Fruit fly (Drosophila melanogaster): ENCODE data around the gene Tsp86D.

Gene Tsp86D

dm6 chr3R:10875515-10876434 is 7.3 kb downstream of the Tsp86D start, which contains the start of gene Sodh2 (continued):
- TF ChIP-seq pita (GFP tag; optimal IDR thresholded peaks at IDR 0.05) (no peak), jumu (GFP tag; optimal IDR thresholded peaks at IDR 0.05) (peak; percentile 27), Hr3 (GFP tag; optimal IDR thresholded peaks at IDR 0.05) (peak; percentile 41), ab (GFP tag; optimal IDR thresholded peaks at IDR 0.05) (peak; percentile 37), CG2129 (GFP tag; IDR thresholded peaks at IDR 0.05; ENCODE audit: partially characterized antibody) (no peak), Dek (tag; optimal IDR thresholded peaks at IDR 0.05) (peak; percentile 79), CG12155 (GFP tag; optimal IDR thresholded peaks at IDR 0.05) (peak; percentile 59), CG11398 (GFP tag; optimal IDR thresholded peaks at IDR 0.05) (peak; percentile 35), fu2 (GFP tag; optimal IDR thresholded peaks at IDR 0.05) (peak; percentile 45), dpn (GFP tag; optimal IDR thresholded peaks at IDR 0.05) (peak; percentile 39 to 69), dysf (GFP tag; IDR thresholded peaks at IDR 0.05) (peak; percentile 79), CG1832 (GFP tag; optimal IDR thresholded peaks at IDR 0.05) (no peak), tx (GFP tag; optimal IDR thresholded peaks at IDR 0.05) (peak; percentile 43), da (GFP tag; optimal IDR thresholded peaks at IDR 0.05) (no peak), CG3065 (GFP tag; optimal IDR thresholded peaks at IDR 0.05) (peak; percentile 44), sd (tag; optimal IDR thresholded peaks at IDR 0.05) (peak; percentile 64), CG8924 (tag; optimal IDR thresholded peaks at IDR 0.05) (peak; percentile 89), Lim3 (GFP tag; IDR thresholded peaks at IDR 0.05) (no peak), Pdp1 (GFP tag; optimal IDR thresholded peaks at IDR 0.05) (peak; percentile 30 to 59), tup (GFP tag; optimal IDR thresholded peaks at IDR 0.05) (peak; percentile 27), sc (optimal IDR thresholded peaks at IDR 0.05) (no peak), sc (GFP tag; optimal IDR thresholded peaks at IDR 0.05) (no peak), CG31441 (GFP tag; IDR thresholded peaks at IDR 0.05) (peak; percentile 87), CG9932 (GFP tag; IDR thresholded peaks at IDR 0.05) (peak; percentile 86), Elba2 (GFP tag; optimal IDR thresholded peaks at IDR 0.05) (no peak), slp2 (GFP tag; optimal IDR thresholded peaks at IDR 0.05) (peak; percentile 27), al (GFP tag; IDR thresholded peaks at IDR 0.05) (peak; percentile 62), rib (GFP tag; IDR thresholded peaks at IDR 0.05) (peak; percentile 85), kah (GFP tag; optimal IDR thresholded peaks at IDR 0.05) (peak; percentile 74), Optix (GFP tag; IDR thresholded peaks at IDR 0.05) (peak; percentile 47; the same call in 1 of the 3 replicates), grn (GFP tag; optimal IDR thresholded peaks at IDR 0.05) (peak; percentile 30), caup (GFP tag; optimal IDR thresholded peaks at IDR 0.05; ENCODE audit: severe bottlenecking) (peak; percentile 91), danr (GFP tag; IDR thresholded peaks at IDR 0.05) (peak; percentile 47; the same call in 1 of the 2 replicates), sens (GFP tag) (peak; percentile 91), CG10366 (GFP tag; IDR thresholded peaks at IDR 0.05) (peak; percentile 59), CG9817 (tag; optimal IDR thresholded peaks at IDR 0.05) (peak; percentile 79), sisA (GFP tag; IDR thresholded peaks at IDR 0.05) (peak; percentile 44), cg (GFP tag; optimal IDR thresholded peaks at IDR 0.05) (peak; percentile 14), CG7372 (GFP tag; IDR thresholded peaks at IDR 0.05) (peak; percentile 46; the same call in 1 of the 2 replicates), CG3847 (GFP tag; IDR thresholded peaks at IDR 0.05) (peak; percentile 47), fru (optimal IDR thresholded peaks at IDR 0.05) (no peak), Ravus (GFP tag; IDR thresholded peaks at IDR 0.05) (no peak), CG11085 (GFP tag; IDR thresholded peaks at IDR 0.05) (peak; percentile 82), CG14441 (GFP tag; IDR thresholded peaks at IDR 0.05) (peak; percentile 88), inv (GFP tag; IDR thresholded peaks at IDR 0.05; ENCODE audit: partially characterized antibody) (no peak), CG7556 (GFP tag; optimal IDR thresholded peaks at IDR 0.05) (peak; percentile 88), CG31224 (GFP tag; IDR thresholded peaks at IDR 0.05) (peak; percentile 23; the same call in 1 of the 2 replicates), tll (GFP tag; optimal IDR thresholded peaks at IDR 0.05) (no peak), CG13424 (tag; optimal IDR thresholded peaks at IDR 0.05) (peak; percentile 76), mam (GFP tag; optimal IDR thresholded peaks at IDR 0.05) (peak; percentile 84)

Data from whole organism, embryonic.